Worm (Caenorhabditis elegans): ENCODE measurements around the gene aff-1.
A peak's percentile ranks its signal among the peaks of the same experiment; 100 is the strongest.

aff-1 gene

ce11 chrII:6863652-6864051 lies at the start of gene aff-1:
Gene aff-1 (minus strand): TSS chrII:6863752.
- TF ChIP-seq nhr-85 (tag) (no peak), pag-3 (tag; optimal IDR thresholded peaks at IDR 0.05; ENCODE audit: borderline replicate concordance, insufficient read depth) (no peak), ceh-63 (GFP tag; optimal IDR thresholded peaks at IDR 0.05) (no peak), sox-4 (tag; optimal IDR thresholded peaks at IDR 0.05) (no peak), nhr-237 (tag; optimal IDR thresholded peaks at IDR 0.05) (no peak), lin-39 (tag; optimal IDR thresholded peaks at IDR 0.05) (no peak), lin-35 (GFP tag; optimal IDR thresholded peaks at IDR 0.05) (no peak), irx-1 (tag; optimal IDR thresholded peaks at IDR 0.05) (no peak), mef-2 (tag; optimal IDR thresholded peaks at IDR 0.05) (no peak), fkh-4 (tag; optimal IDR thresholded peaks at IDR 0.05; ENCODE audit: borderline replicate concordance) (no peak), nhr-19 (GFP tag; conservative IDR thresholded peaks at IDR 0.05) (no peak), ceh-8 (GFP tag; optimal IDR thresholded peaks at IDR 0.05) (no peak), fos-1 (tag; optimal IDR thresholded peaks at IDR 0.05) (no peak), lsy-2 (tag; optimal IDR thresholded peaks at IDR 0.05) (no peak), unc-30 (tag; optimal IDR thresholded peaks at IDR 0.05) (no peak), nhr-90 (tag; optimal IDR thresholded peaks at IDR 0.05; ENCODE audit: poor library complexity) (no peak), ces-1 (GFP tag; optimal IDR thresholded peaks at IDR 0.05) (no peak)

- TF ChIP-seq sox-4 (tag; optimal IDR thresholded peaks at IDR 0.05), result peak; percentile 95
- TF ChIP-seq nhr-20 (tag; optimal IDR thresholded peaks at IDR 0.05), result peak; percentile 92
- peak; percentile 98 for TF ChIP-seq irx-1 (tag; optimal IDR thresholded peaks at IDR 0.05)
- TF ChIP-seq tlp-1 (tag; optimal IDR thresholded peaks at IDR 0.05), result no peak
- TF ChIP-seq dsc-1 (tag; optimal IDR thresholded peaks at IDR 0.05), result peak; percentile 97
- peak; percentile 99 for TF ChIP-seq ceh-90 (tag; optimal IDR thresholded peaks at IDR 0.05)
- peak; percentile 13 for TF ChIP-seq C34B4.2 (tag; optimal IDR thresholded peaks at IDR 0.05)
- TF ChIP-seq blmp-1 (tag; optimal IDR thresholded peaks at IDR 0.05), result peak; percentile 61
- TF ChIP-seq alr-1 (tag; optimal IDR thresholded peaks at IDR 0.05; ENCODE audit: borderline replicate concordance), result no peak
- peak; percentile 84 for TF ChIP-seq unc-130 (tag; optimal IDR thresholded peaks at IDR 0.05)
- TF ChIP-seq nhr-237 (tag; optimal IDR thresholded peaks at IDR 0.05), result no peak
- TF ChIP-seq pag-3 (tag; optimal IDR thresholded peaks at IDR 0.05; ENCODE audit: borderline replicate concordance, insufficient read depth), result no peak
- peak; percentile 52 for TF ChIP-seq lin-39 (tag; optimal IDR thresholded peaks at IDR 0.05)
- peak; percentile 31 for TF ChIP-seq lin-13 (GFP tag; optimal IDR thresholded peaks at IDR 0.05)
- peak; percentile 72 for TF ChIP-seq vab-15 (tag; optimal IDR thresholded peaks at IDR 0.05)
- peak; percentile 94 for TF ChIP-seq tbx-2 (tag; optimal IDR thresholded peaks at IDR 0.05)
- TF ChIP-seq ama-1 (optimal IDR thresholded peaks at IDR 0.05), result no peak
- peak; percentile 89 for TF ChIP-seq snu-23 (GFP tag; optimal IDR thresholded peaks at IDR 0.05)
- TF ChIP-seq C16A3.4 (tag; optimal IDR thresholded peaks at IDR 0.05), result peak; percentile 49
- peak; percentile 97 for TF ChIP-seq unc-98 (GFP tag; IDR thresholded peaks at IDR 0.05)
- TF ChIP-seq efl-1 (optimal IDR thresholded peaks at IDR 0.05), result peak; percentile 97 to 98
- peak; percentile 97 to 100 for TF ChIP-seq efl-1 (GFP tag; optimal IDR thresholded peaks at IDR 0.05 in 1 of 2)
- no peak for TF ChIP-seq sptf-1 (tag; optimal IDR thresholded peaks at IDR 0.05)
- peak; percentile 75 for TF ChIP-seq ceh-8 (GFP tag; optimal IDR thresholded peaks at IDR 0.05)
- no peak for TF ChIP-seq jun-1 (tag; optimal IDR thresholded peaks at IDR 0.05)
- TF ChIP-seq nhr-19 (GFP tag; conservative IDR thresholded peaks at IDR 0.05), result peak; percentile 95
- TF ChIP-seq snpc-4 (tag; optimal IDR thresholded peaks at IDR 0.05), result peak; percentile 44
- peak; percentile 58 for TF ChIP-seq skn-1 (tag; optimal IDR thresholded peaks at IDR 0.05)
- no peak for TF ChIP-seq mef-2 (tag; optimal IDR thresholded peaks at IDR 0.05)
- no peak for TF ChIP-seq zag-1 (tag; optimal IDR thresholded peaks at IDR 0.05)
- peak; percentile 66 for TF ChIP-seq mep-1 (tag; optimal IDR thresholded peaks at IDR 0.05)
- TF ChIP-seq ztf-4 (tag; optimal IDR thresholded peaks at IDR 0.05), result peak; percentile 66
- TF ChIP-seq ztf-11 (tag; optimal IDR thresholded peaks at IDR 0.05), result peak in 1 of 2 experiments; percentile 99
- peak; percentile 82 for TF ChIP-seq elt-2 (tag; optimal IDR thresholded peaks at IDR 0.05)
- no peak for TF ChIP-seq nhr-84 (tag; optimal IDR thresholded peaks at IDR 0.05)
- TF ChIP-seq egl-13 (tag; optimal IDR thresholded peaks at IDR 0.05), result peak; percentile 96
- peak; percentile 76 to 85 for TF ChIP-seq lsy-2 (tag; optimal IDR thresholded peaks at IDR 0.05)
- no peak for TF ChIP-seq ces-1 (GFP tag; optimal IDR thresholded peaks at IDR 0.05)
- TF ChIP-seq ceh-88 (GFP tag; IDR thresholded peaks at IDR 0.05), result peak; percentile 88
- peak; percentile 91 for TF ChIP-seq hlh-4 (tag; optimal IDR thresholded peaks at IDR 0.05)
- peak; percentile 84 for TF ChIP-seq unc-86 (tag; optimal IDR thresholded peaks at IDR 0.05)
- TF ChIP-seq dpl-1 (GFP tag; optimal IDR thresholded peaks at IDR 0.05), result peak; percentile 94 to 96 (median 96)
- peak; percentile 75 for TF ChIP-seq efl-3 (GFP tag; optimal IDR thresholded peaks at IDR 0.05)
- TF ChIP-seq mab-9 (GFP tag; IDR thresholded peaks at IDR 0.05), result peak; percentile 95
These were observed 49.8 kb upstream of the aff-1 start, which contains the start of gene cyn-10 for ce11 chrII:6913309-6913708. Gene cyn-10 (minus strand): TSS chrII:6913365.

Data from whole organism, L1 larva.